Worm (Caenorhabditis elegans) whole organism, L1 larva: ENCODE data around the gene F16G10.1.

Experiments
- C34B4.2 ChIP-seq: sonication (generic microtip); optimal IDR thresholded peaks from 2 replicates; lab custom pipeline; 2017; ENCODE audit warnings: mild to moderate bottlenecking, missing genetic modification characterization, missing compliant biosample characterization
- aha-1 ChIP-seq: fragments of 150-350 bp; optimal IDR thresholded peaks from 2 replicates; lab custom pipeline; 2014; ENCODE audit warnings: missing biosample characterization, missing genetic modification characterization
- alr-1 ChIP-seq: fragments of 200-800 bp; sonication (Bioruptor generic); optimal IDR thresholded peaks from 2 replicates; lab custom pipeline; 2018; ENCODE audit warnings: borderline replicate concordance, mild to moderate bottlenecking, missing genetic modification characterization, missing compliant biosample characterization
- ceh-63 ChIP-seq: fragments of 200-800 bp; sonication (Bioruptor generic); optimal IDR thresholded peaks from 2 replicates; lab custom pipeline; 2018; ENCODE audit warnings: mild to moderate bottlenecking, missing genetic modification characterization, missing compliant biosample characterization
- ceh-8 ChIP-seq: fragments of 200-800 bp; sonication (Bioruptor generic); optimal IDR thresholded peaks from 2 replicates; lab custom pipeline; 2018; ENCODE audit warnings: mild to moderate bottlenecking, missing genetic modification characterization, moderate library complexity, missing compliant biosample characterization
- ceh-90 ChIP-seq: sonication (generic microtip); optimal IDR thresholded peaks from 2 replicates; lab custom pipeline; 2016; ENCODE audit warnings: missing genetic modification characterization, missing compliant biosample characterization
- efl-1 ChIP-seq, 4 experiments: fragments of 150-350 bp; optimal IDR thresholded peaks in 3 of 4; peaks in 1 of 4; 1 replicate in 1 of 4; 2 replicates in 3 of 4; lab custom pipeline; 2014; ENCODE audit warnings: missing biosample characterization in 2 of 4, missing genetic modification characterization in 2 of 4, missing genetic modification reagents in 2 of 4
- egl-13 ChIP-seq: sonication (generic microtip); optimal IDR thresholded peaks from 2 replicates; lab custom pipeline; 2016; ENCODE audit warnings: missing genotype, missing genetic modification reagents, missing genetic modification characterization, missing compliant biosample characterization
- elt-3 ChIP-seq, 6 experiments: fragments of 150-350 bp in 1 of 6; sonication (generic microtip); optimal IDR thresholded peaks; 2 replicates each; lab custom pipeline; 2017 to 2018; ENCODE audit warnings: missing biosample characterization in 6 of 6, missing genetic modification characterization in 6 of 6, inconsistent platforms in 1 of 6
- fos-1 ChIP-seq: fragments of 150-350 bp; optimal IDR thresholded peaks from 2 replicates; lab custom pipeline; 2014; ENCODE audit warnings: missing biosample characterization, missing genetic modification characterization
- hlh-17 ChIP-seq: fragments of 200-800 bp; sonication (Bioruptor generic); optimal IDR thresholded peaks from 2 replicates; lab custom pipeline; 2018; ENCODE audit warnings: missing genetic modification characterization, mild to moderate bottlenecking, missing compliant biosample characterization, moderate library complexity, borderline replicate concordance
- hpl-2 ChIP-seq: fragments of 150-350 bp; optimal IDR thresholded peaks from 2 replicates; lab custom pipeline; 2014; ENCODE audit warnings: missing biosample characterization, missing genetic modification reagents, missing genetic modification characterization
- irx-1 ChIP-seq: sonication (generic microtip); optimal IDR thresholded peaks from 2 replicates; lab custom pipeline; 2016; ENCODE audit warnings: missing genetic modification characterization, missing compliant biosample characterization
- isw-1 ChIP-seq: fragments of 200-800 bp; sonication (Bioruptor generic); IDR thresholded peaks from 2 replicates; pipeline ENCODE4 v1.3.6; 2022; ENCODE audit warnings: missing genetic modification characterization, missing compliant biosample characterization
- jun-1 ChIP-seq: fragments of 150-350 bp; optimal IDR thresholded peaks from 2 replicates; lab custom pipeline; 2014; ENCODE audit warnings: missing biosample characterization, missing genetic modification reagents, missing genetic modification characterization
- lin-13 ChIP-seq: fragments of 150-350 bp; optimal IDR thresholded peaks from 2 replicates; lab custom pipeline; 2014; ENCODE audit warnings: missing biosample characterization, missing genetic modification reagents, missing genetic modification characterization
- lin-39 ChIP-seq: fragments of 150-350 bp; optimal IDR thresholded peaks from 2 replicates; lab custom pipeline; 2014; ENCODE audit warnings: missing biosample characterization, missing genetic modification reagents, missing genetic modification characterization
- mab-9 ChIP-seq: fragments of 200-800 bp; sonication (Bioruptor generic); IDR thresholded peaks from 2 replicates; pipeline ENCODE4 v1.3.6; 2022; ENCODE audit warnings: missing genetic modification reagents, missing genetic modification characterization, missing compliant biosample characterization
- mdl-1 ChIP-seq, 2 experiments: fragments of 150-350 bp; optimal IDR thresholded peaks; 2 replicates each; lab custom pipeline; 2014 to 2017; ENCODE audit warnings: missing biosample characterization in 2 of 2, missing genetic modification characterization in 2 of 2, inconsistent platforms in 1 of 2
- mef-2 ChIP-seq: fragments of 150-350 bp; optimal IDR thresholded peaks from 2 replicates; lab custom pipeline; 2014; ENCODE audit warnings: missing biosample characterization, missing genetic modification characterization
- mep-1 ChIP-seq: fragments of 150-350 bp; optimal IDR thresholded peaks from 2 replicates; lab custom pipeline; 2014; ENCODE audit warnings: missing biosample characterization, missing genetic modification characterization
- nhr-11 ChIP-seq: fragments of 150-350 bp; optimal IDR thresholded peaks from 2 replicates; lab custom pipeline; 2014; ENCODE audit warnings: missing biosample characterization, missing genetic modification characterization
- nhr-12 ChIP-seq: sonication (generic microtip); optimal IDR thresholded peaks from 2 replicates; lab custom pipeline; 2017; ENCODE audit warnings: missing biosample characterization, missing genetic modification characterization
- nhr-19 ChIP-seq: fragments of 200-800 bp; sonication (Bioruptor generic); conservative IDR thresholded peaks from 2 replicates; pipeline ENCODE4 v1.3.6; 2022; ENCODE audit warnings: missing genetic modification characterization, missing compliant biosample characterization
- nhr-20 ChIP-seq: sonication (generic microtip); optimal IDR thresholded peaks from 2 replicates; lab custom pipeline; 2016; ENCODE audit warnings: mild to moderate bottlenecking, missing genetic modification characterization, missing compliant biosample characterization
- nhr-237 ChIP-seq: fragments of 150-350 bp; optimal IDR thresholded peaks from 2 replicates; lab custom pipeline; 2014; ENCODE audit warnings: missing biosample characterization, missing genetic modification characterization
- nhr-47 ChIP-seq: sonication (generic microtip); optimal IDR thresholded peaks from 2 replicates; lab custom pipeline; 2016; ENCODE audit warnings: mild to moderate bottlenecking, missing genetic modification characterization, moderate library complexity, missing compliant biosample characterization
- nhr-77 ChIP-seq: fragments of 150-350 bp; optimal IDR thresholded peaks from 2 replicates; lab custom pipeline; 2014; ENCODE audit warnings: missing biosample characterization, missing genetic modification characterization
- nhr-85 ChIP-seq: sonication (generic microtip); peaks from one replicate; lab custom pipeline; 2016; ENCODE audit warnings: missing genetic modification characterization, inconsistent platforms, missing compliant biosample characterization
- nhr-90 ChIP-seq: sonication (generic microtip); optimal IDR thresholded peaks from 2 replicates; lab custom pipeline; 2016; ENCODE audit warnings: mild to moderate bottlenecking, missing genetic modification characterization, missing compliant biosample characterization; ENCODE audit not compliant: poor library complexity
- pax-3 ChIP-seq: fragments of 200-800 bp; sonication (Bioruptor generic); optimal IDR thresholded peaks from 2 replicates; lab custom pipeline; 2018; ENCODE audit warnings: mild to moderate bottlenecking, missing genetic modification characterization, moderate library complexity, missing compliant biosample characterization
- skn-1 ChIP-seq: fragments of 150-350 bp; optimal IDR thresholded peaks from 2 replicates; lab custom pipeline; 2014; ENCODE audit warnings: missing biosample characterization, missing genetic modification characterization
- snu-23 ChIP-seq: sonication (generic microtip); optimal IDR thresholded peaks from 2 replicates; lab custom pipeline; 2016; ENCODE audit warnings: missing genetic modification characterization, missing compliant biosample characterization
- sox-4 ChIP-seq: sonication (generic microtip); optimal IDR thresholded peaks from 2 replicates; lab custom pipeline; 2016; ENCODE audit warnings: missing genetic modification characterization, missing compliant biosample characterization
- swsn-7 ChIP-seq: sonication (generic microtip); optimal IDR thresholded peaks from 2 replicates; lab custom pipeline; 2016; ENCODE audit warnings: missing genetic modification characterization, missing compliant biosample characterization
- unc-130 ChIP-seq: fragments of 150-350 bp; optimal IDR thresholded peaks from 2 replicates; lab custom pipeline; 2017; ENCODE audit warnings: missing biosample characterization, missing genetic modification characterization, inconsistent platforms
- unc-30 ChIP-seq: sonication (generic microtip); optimal IDR thresholded peaks from 2 replicates; lab custom pipeline; 2017; ENCODE audit warnings: missing biosample characterization, missing genetic modification characterization
- unc-86 ChIP-seq: sonication (generic microtip); optimal IDR thresholded peaks from 2 replicates; lab custom pipeline; 2016; ENCODE audit warnings: missing genetic modification characterization, missing compliant biosample characterization
- ztf-11 ChIP-seq, 2 experiments: sonication (generic microtip); optimal IDR thresholded peaks; 2 replicates each; lab custom pipeline; 2016 to 2017; ENCODE audit warnings: missing genetic modification characterization in 2 of 2, missing biosample characterization in 1 of 2, missing compliant biosample characterization in 1 of 2

F16G10.1 gene

ce11 chrII:2379673-2380072 is 24.4 kb upstream of the F16G10.1 start:
- TF ChIP-seq ztf-11 (tag; optimal IDR thresholded peaks at IDR 0.05; lab: Kevin White, UChicago) (no peak), nhr-85 (tag; lab: Kevin White, UChicago) (no peak), mef-2 (tag; lab: Kevin White, UChicago) (no peak), swsn-7 (tag; lab: Kevin White, UChicago) (no peak), skn-1 (tag; lab: Kevin White, UChicago) (no peak), jun-1 (tag; lab: Kevin White, UChicago) (no peak), mdl-1 (tag; optimal IDR thresholded peaks at IDR 0.05; lab: Kevin White, UChicago) (no peak), egl-13 (tag; lab: Kevin White, UChicago) (no peak), nhr-12 (no peak), hlh-17 (GFP tag; lab: Kevin White, UChicago) (no peak), lin-13 (GFP tag; lab: Kevin White, UChicago) (no peak), aha-1 (no peak), hpl-2 (no peak), ceh-8 (GFP tag; lab: Kevin White, UChicago) (no peak), irx-1 (tag; lab: Kevin White, UChicago) (no peak), nhr-47 (tag; lab: Kevin White, UChicago) (no peak), ceh-90 (tag; lab: Kevin White, UChicago) (no peak), efl-1 (optimal IDR thresholded peaks at IDR 0.05; lab: Kevin White, UChicago) (no peak), efl-1 (GFP tag; optimal IDR thresholded peaks at IDR 0.05 in 1 of 2; lab: Kevin White, UChicago) (no peak), unc-30 (tag; lab: Kevin White, UChicago) (no peak), ceh-63 (GFP tag; lab: Kevin White, UChicago) (no peak)
- TF ChIP-seq, all 84 proteins: peak for 0

ce11 chrII:2380174-2380573 is 23.9 kb upstream of the F16G10.1 start, which contains the start of gene F16G10.7:
TSS of gene F16G10.7 (minus strand) at chrII:2380274.
- TF ChIP-seq nhr-90 (no peak), snu-23 (GFP tag; lab: Kevin White, UChicago) (no peak), mab-9 (no peak), sox-4 (tag; lab: Kevin White, UChicago) (no peak), pax-3 (tag; lab: Kevin White, UChicago) (no peak), nhr-77 (tag; lab: Kevin White, UChicago) (no peak), lin-13 (GFP tag; lab: Kevin White, UChicago) (no peak), unc-86 (tag; lab: Kevin White, UChicago) (no peak), nhr-19 (GFP tag; lab: Robert Waterston, UW) (no peak), unc-130 (tag; lab: Kevin White, UChicago) (no peak), lin-39 (no peak)

ce11 chrII:2383334-2383733 is 20.8 kb upstream of the F16G10.1 start, which contains the start of gene F16G10.8:
TSS of gene F16G10.8 (minus strand) at chrII:2383434.
- TF ChIP-seq hlh-17 (GFP tag; lab: Kevin White, UChicago) (no peak), nhr-11 (tag; lab: Kevin White, UChicago) (no peak), mep-1 (tag; lab: Kevin White, UChicago) (no peak), skn-1 (tag; lab: Kevin White, UChicago) (no peak), nhr-237 (no peak), nhr-20 (tag; lab: Kevin White, UChicago) (no peak), elt-3 (tag; optimal IDR thresholded peaks at IDR 0.05; lab: Kevin White, UChicago) (no peak), nhr-90 (no peak), fos-1 (tag; lab: Kevin White, UChicago) (no peak), lin-13 (GFP tag; lab: Kevin White, UChicago) (no peak), ceh-8 (GFP tag; lab: Kevin White, UChicago) (no peak), efl-1 (optimal IDR thresholded peaks at IDR 0.05; lab: Kevin White, UChicago) (no peak), efl-1 (GFP tag; optimal IDR thresholded peaks at IDR 0.05 in 1 of 2; lab: Kevin White, UChicago) (no peak), alr-1 (no peak), isw-1 (GFP tag; lab: Robert Waterston, UW) (no peak), unc-86 (tag; lab: Kevin White, UChicago) (no peak), C34B4.2 (no peak)
